Worm (Caenorhabditis elegans) whole organism, L4 larva: Measurements from ENCODE around the gene C16A3.6.

ENCODE experiments used
- D1046.2 ChIP-seq: fragments of 200-800 bp; sonication (Bioruptor generic); IDR thresholded peaks from 2 replicates; pipeline ENCODE4 v1.3.6; 2022; ENCODE audit warnings: missing genetic modification characterization, missing compliant biosample characterization
- F10B5.3 ChIP-seq: sonication (generic microtip); optimal IDR thresholded peaks from 2 replicates; lab custom pipeline; 2016; ENCODE audit warnings: mild to moderate bottlenecking, missing genetic modification characterization, missing compliant biosample characterization
- F26F4.8 ChIP-seq: fragments of 200-800 bp; sonication (Bioruptor generic); conservative IDR thresholded peaks from 2 replicates; pipeline ENCODE4 v1.3.6; 2022; ENCODE audit warnings: missing genetic modification characterization, missing compliant biosample characterization
- F49E8.2 ChIP-seq: sonication (generic microtip); optimal IDR thresholded peaks from 2 replicates; lab custom pipeline; 2016; ENCODE audit warnings: missing compliant biosample characterization, mild to moderate bottlenecking, missing genetic modification characterization, borderline replicate concordance
- R02D3.7 ChIP-seq: fragments of 150-350 bp; sonication (generic microtip); optimal IDR thresholded peaks from 3 replicates; lab custom pipeline; 2014; ENCODE audit warnings: missing biosample characterization, missing genetic modification characterization
- T20F7.1 ChIP-seq: fragments of 200-800 bp; sonication (Bioruptor generic); optimal IDR thresholded peaks from 2 replicates; lab custom pipeline; 2018; ENCODE audit warnings: mild to moderate bottlenecking, missing genetic modification characterization, missing compliant biosample characterization
- Y105C5A.15 ChIP-seq: fragments of 200-800 bp; sonication (Bioruptor generic); IDR thresholded peaks from 2 replicates; pipeline ENCODE4 v1.3.6; 2022; ENCODE audit warnings: missing genetic modification characterization, missing compliant biosample characterization
- Y48G9A.11 ChIP-seq: fragments of 200-800 bp; sonication (Bioruptor generic); IDR thresholded peaks from 2 replicates; pipeline ENCODE4 v1.3.6; 2022; ENCODE audit warnings: missing genetic modification reagents, missing genetic modification characterization, missing compliant biosample characterization
- Y5F2A.4 ChIP-seq: fragments of 200-800 bp; sonication (Bioruptor generic); optimal IDR thresholded peaks from 2 replicates; lab custom pipeline; 2018; ENCODE audit warnings: mild to moderate bottlenecking, missing genetic modification characterization, missing compliant biosample characterization
- aly-2 ChIP-seq: sonication (generic microtip); optimal IDR thresholded peaks from 2 replicates; lab custom pipeline; 2018; ENCODE audit warnings: missing biosample characterization, missing genetic modification characterization
- arid-1 ChIP-seq: fragments of 200-800 bp; sonication (Bioruptor generic); conservative IDR thresholded peaks from 2 replicates; pipeline ENCODE4 v1.3.6; 2022; ENCODE audit warnings: missing genetic modification reagents, missing genetic modification characterization, missing compliant biosample characterization
- ceh-28 ChIP-seq: fragments of 150-350 bp; optimal IDR thresholded peaks from 2 replicates; lab custom pipeline; 2014; ENCODE audit warnings: missing biosample characterization, missing genetic modification reagents, missing genetic modification characterization
- ceh-32 ChIP-seq: sonication (generic microtip); optimal IDR thresholded peaks from 2 replicates; lab custom pipeline; 2016; ENCODE audit warnings: mild to moderate bottlenecking, missing genetic modification characterization, missing compliant biosample characterization; ENCODE audit not compliant: poor library complexity
- cey-2 ChIP-seq: sonication (generic microtip); optimal IDR thresholded peaks from 3 replicates; lab custom pipeline; 2017; ENCODE audit warnings: missing genetic modification characterization, mild to moderate bottlenecking, missing compliant biosample characterization, antibody characterized with exemption, borderline replicate concordance; ENCODE audit not compliant: insufficient read depth
- ctbp-1 ChIP-seq: fragments of 200-800 bp; sonication (Bioruptor generic); IDR thresholded peaks from 2 replicates; pipeline ENCODE4 v1.3.6; 2022; ENCODE audit warnings: missing genetic modification reagents, missing genetic modification characterization, missing compliant biosample characterization
- daf-12 ChIP-seq: fragments of 150-350 bp; optimal IDR thresholded peaks from 2 replicates; lab custom pipeline; 2014; ENCODE audit warnings: missing biosample characterization, missing genetic modification reagents, missing genetic modification characterization
- daf-19 ChIP-seq: fragments of 200-800 bp; sonication (Bioruptor generic); conservative IDR thresholded peaks from 2 replicates; pipeline ENCODE4 v1.3.6; 2022; ENCODE audit warnings: missing genetic modification characterization, missing compliant biosample characterization
- dmd-8 ChIP-seq: fragments of 200-800 bp; sonication (Bioruptor generic); IDR thresholded peaks from 2 replicates; pipeline ENCODE4 v1.3.6; 2022; ENCODE audit warnings: missing genetic modification characterization, missing compliant biosample characterization
- dve-1 ChIP-seq: sonication (generic microtip); optimal IDR thresholded peaks from 2 replicates; lab custom pipeline; 2017; ENCODE audit warnings: antibody characterized with exemption, mild to moderate bottlenecking, missing genetic modification characterization, missing compliant biosample characterization; ENCODE audit not compliant: insufficient read depth
- egl-27 ChIP-seq: sonication (generic microtip); optimal IDR thresholded peaks from 3 replicates; lab custom pipeline; 2017; ENCODE audit warnings: missing biosample characterization, missing genetic modification reagents, missing genetic modification characterization
- egl-43 ChIP-seq: fragments of 200-800 bp; sonication (Bioruptor generic); IDR thresholded peaks from 2 replicates; pipeline ENCODE4 v1.3.6; 2022; ENCODE audit warnings: missing genetic modification reagents, missing genetic modification characterization, missing compliant biosample characterization
- fos-1 ChIP-seq: fragments of 150-350 bp; optimal IDR thresholded peaks from 2 replicates; lab custom pipeline; 2014; ENCODE audit warnings: missing biosample characterization, missing genetic modification characterization
- hif-1 ChIP-seq, 2 experiments: sonication (generic microtip); optimal IDR thresholded peaks; 2 replicates each; lab custom pipeline; 2016 to 2017; ENCODE audit warnings: missing compliant biosample characterization in 2 of 2, missing genetic modification characterization in 2 of 2, missing genetic modification reagents in 2 of 2, missing genotype in 2 of 2, mild to moderate bottlenecking in 1 of 2
- hlh-11 ChIP-seq: fragments of 200-800 bp; sonication (Bioruptor generic); optimal IDR thresholded peaks from 2 replicates; lab custom pipeline; 2018; ENCODE audit warnings: mild to moderate bottlenecking, missing genetic modification characterization, missing compliant biosample characterization
- hlh-30 ChIP-seq: sonication (generic microtip); optimal IDR thresholded peaks from 2 replicates; lab custom pipeline; 2017; ENCODE audit warnings: antibody characterized with exemption, mild to moderate bottlenecking, missing genetic modification characterization, missing compliant biosample characterization; ENCODE audit not compliant: insufficient read depth
- hmg-1.1 ChIP-seq: fragments of 200-800 bp; sonication (Bioruptor generic); IDR thresholded peaks from 2 replicates; pipeline ENCODE4 v1.3.6; 2022; ENCODE audit warnings: missing genetic modification reagents, missing genetic modification characterization, missing compliant biosample characterization
- jun-1 ChIP-seq: fragments of 150-350 bp; optimal IDR thresholded peaks from 2 replicates; lab custom pipeline; 2014; ENCODE audit warnings: missing biosample characterization, missing genetic modification reagents, missing genetic modification characterization
- lin-38 ChIP-seq: fragments of 200-800 bp; sonication (Bioruptor generic); IDR thresholded peaks from 2 replicates; pipeline ENCODE4 v1.3.6; 2022; ENCODE audit warnings: missing genetic modification reagents, missing genetic modification characterization, missing compliant biosample characterization
- madf-9 ChIP-seq: fragments of 200-800 bp; sonication (Bioruptor generic); conservative IDR thresholded peaks from 2 replicates; pipeline ENCODE4 v1.3.6; 2022; ENCODE audit warnings: missing genetic modification reagents, missing genetic modification characterization, missing compliant biosample characterization
- mep-1 ChIP-seq: fragments of 150-350 bp; sonication (generic microtip); optimal IDR thresholded peaks from 3 replicates; lab custom pipeline; 2014; ENCODE audit warnings: missing biosample characterization, missing genetic modification characterization
- mes-2 ChIP-seq: sonication (generic microtip); optimal IDR thresholded peaks from 2 replicates; lab custom pipeline; 2016; ENCODE audit warnings: missing genotype, mild to moderate bottlenecking, missing genetic modification characterization, missing compliant biosample characterization; ENCODE audit not compliant: poor library complexity, severe bottlenecking
- mxl-2 ChIP-seq: fragments of 200-800 bp; sonication (Bioruptor generic); conservative IDR thresholded peaks from 2 replicates; pipeline ENCODE4 v1.3.6; 2022; ENCODE audit warnings: missing genetic modification reagents, missing genetic modification characterization, missing compliant biosample characterization
- mxl-3 ChIP-seq: fragments of 200-800 bp; sonication (Bioruptor generic); optimal IDR thresholded peaks from 2 replicates; lab custom pipeline; 2018; ENCODE audit warnings: mild to moderate bottlenecking, missing genetic modification characterization, missing compliant biosample characterization
- nhr-10 ChIP-seq: fragments of 150-350 bp; optimal IDR thresholded peaks from 2 replicates; lab custom pipeline; 2014; ENCODE audit warnings: missing biosample characterization, missing genetic modification characterization
- nhr-102 ChIP-seq: sonication (generic microtip); optimal IDR thresholded peaks from 2 replicates; lab custom pipeline; 2016; ENCODE audit warnings: mild to moderate bottlenecking, missing genetic modification characterization, moderate library complexity, missing compliant biosample characterization
- nhr-111 ChIP-seq: fragments of 200-800 bp; sonication (Bioruptor generic); optimal IDR thresholded peaks from 2 replicates; lab custom pipeline; 2018; ENCODE audit warnings: mild to moderate bottlenecking, missing genetic modification characterization, missing compliant biosample characterization
- nhr-237 ChIP-seq: sonication (generic microtip); optimal IDR thresholded peaks from 2 replicates; lab custom pipeline; 2017; ENCODE audit warnings: missing biosample characterization, missing genetic modification characterization
- nhr-28 ChIP-seq: fragments of 150-350 bp; optimal IDR thresholded peaks from 2 replicates; lab custom pipeline; 2014; ENCODE audit warnings: missing biosample characterization, missing genetic modification characterization
- nhr-48 ChIP-seq: sonication (generic microtip); optimal IDR thresholded peaks from 2 replicates; lab custom pipeline; 2016; ENCODE audit warnings: mild to moderate bottlenecking, missing genetic modification characterization, missing compliant biosample characterization
- php-3 ChIP-seq: fragments of 200-800 bp; sonication (Bioruptor generic); IDR thresholded peaks from 2 replicates; pipeline ENCODE4 v1.3.6; 2022; ENCODE audit warnings: missing genetic modification reagents, missing genetic modification characterization, missing compliant biosample characterization
- sdz-12 ChIP-seq: fragments of 200-800 bp; sonication (Bioruptor generic); optimal IDR thresholded peaks from 2 replicates; lab custom pipeline; 2018; ENCODE audit warnings: mild to moderate bottlenecking, missing genetic modification characterization, missing compliant biosample characterization
- set-16 ChIP-seq: fragments of 200-800 bp; sonication (Bioruptor generic); IDR thresholded peaks from 2 replicates; pipeline ENCODE4 v1.3.6; 2022; ENCODE audit warnings: missing genetic modification reagents, missing genetic modification characterization, missing compliant biosample characterization
- snpc-4 ChIP-seq: fragments of 150-350 bp; optimal IDR thresholded peaks from 2 replicates; lab custom pipeline; 2014; ENCODE audit warnings: missing biosample characterization, missing genetic modification characterization
- spr-1 ChIP-seq: sonication (generic microtip); optimal IDR thresholded peaks from 2 replicates; lab custom pipeline; 2016; ENCODE audit warnings: mild to moderate bottlenecking, missing genetic modification characterization, missing compliant biosample characterization
- unc-39 ChIP-seq: sonication (generic microtip); optimal IDR thresholded peaks from 2 replicates; lab custom pipeline; 2017; ENCODE audit warnings: missing biosample characterization, missing genetic modification characterization
- unc-62 ChIP-seq, 3 experiments: fragments of 150-350 bp in 1 of 3; sonication (generic microtip); optimal IDR thresholded peaks in 2 of 3; peaks in 1 of 3; 1 replicate in 1 of 3; 2 replicates in 2 of 3; lab custom pipeline; 2014 to 2017; ENCODE audit warnings: missing biosample characterization in 3 of 3, missing genetic modification characterization in 3 of 3, missing genetic modification reagents in 3 of 3, missing genotype in 1 of 3
- vab-7 ChIP-seq: fragments of 200-800 bp; sonication (Bioruptor generic); IDR thresholded peaks from 2 replicates; pipeline ENCODE4 v1.3.6; 2022; ENCODE audit warnings: missing genetic modification reagents, missing genetic modification characterization, missing compliant biosample characterization
- zag-1 ChIP-seq: fragments of 150-350 bp; optimal IDR thresholded peaks from 2 replicates; lab custom pipeline; 2014; ENCODE audit warnings: missing biosample characterization, missing genetic modification characterization
- zfp-3 ChIP-seq: fragments of 200-800 bp; sonication (Bioruptor generic); conservative IDR thresholded peaks from 2 replicates; pipeline ENCODE4 v1.3.6; 2022; ENCODE audit warnings: missing genetic modification reagents, missing genetic modification characterization, missing compliant biosample characterization
- zip-2 ChIP-seq: fragments of 150-350 bp; optimal IDR thresholded peaks from 2 replicates; lab custom pipeline; 2014; ENCODE audit warnings: missing biosample characterization, missing genetic modification characterization

The C16A3.6 gene

ce11 chrIII:6348578-6348977, 30.4 kb upstream of the C16A3.6 start (continued):
- TF ChIP-seq D1046.2 (GFP tag; lab: Robert Waterston, UW) (no peak), mes-2 (no peak), snpc-4 (no peak), spr-1 (tag; lab: Kevin White, UChicago) (no peak), vab-7 (GFP tag; lab: Robert Waterston, UW) (no peak), ceh-32 (tag; lab: Kevin White, UChicago) (no peak), zfp-3 (GFP tag; lab: Robert Waterston, UW) (no peak), dmd-8 (GFP tag; lab: Robert Waterston, UW) (no peak), hlh-11 (tag; lab: Kevin White, UChicago) (no peak), nhr-28 (tag; lab: Kevin White, UChicago) (no peak), Y105C5A.15 (no peak), Y5F2A.4 (no peak), Y48G9A.11 (no peak), php-3 (GFP tag; lab: Robert Waterston, UW) (no peak), sdz-12 (GFP tag; lab: Kevin White, UChicago) (no peak), mxl-3 (no peak), egl-27 (tag; lab: Kevin White, UChicago) (no peak), egl-43 (GFP tag; lab: Robert Waterston, UW) (peak; percentile 67; the same call in 1 of the 2 replicates), F26F4.8 (GFP tag; lab: Robert Waterston, UW) (no peak), unc-62 (GFP tag; optimal IDR thresholded peaks at IDR 0.05 in 1 of 2; lab: Kevin White, UChicago) (peak in 1 of 2 experiments; percentile 45), unc-62 (tag; optimal IDR thresholded peaks at IDR 0.05; lab: Kevin White, UChicago) (no peak), dve-1 (tag; lab: Kevin White, UChicago) (no peak), hif-1 (tag; optimal IDR thresholded peaks at IDR 0.05; lab: Kevin White, UChicago) (peak in 1 of 2 experiments; percentile 19), mxl-2 (no peak), nhr-48 (tag; lab: Kevin White, UChicago) (peak; percentile 5), cey-2 (tag; lab: Kevin White, UChicago) (no peak), T20F7.1 (GFP tag; lab: Kevin White, UChicago) (no peak), daf-12 (tag; lab: Kevin White, UChicago) (no peak), set-16 (GFP tag; lab: Robert Waterston, UW) (peak; percentile 35; the same call in 1 of the 2 replicates), jun-1 (no peak), arid-1 (no peak), fos-1 (no peak), nhr-237 (tag; lab: Kevin White, UChicago) (no peak), hlh-30 (tag; lab: Kevin White, UChicago) (peak; percentile 77), ctbp-1 (GFP tag; lab: Robert Waterston, UW) (peak; percentile 73), F49E8.2 (no peak), lin-38 (GFP tag; lab: Robert Waterston, UW) (no peak), nhr-10 (tag; lab: Kevin White, UChicago) (no peak), unc-39 (tag; lab: Kevin White, UChicago) (no peak), zag-1 (tag; lab: Kevin White, UChicago) (no peak), nhr-111 (no peak), aly-2 (tag; lab: Kevin White, UChicago) (no peak), mep-1 (tag; lab: Kevin White, UChicago) (peak; percentile 16), ceh-28 (tag; lab: Kevin White, UChicago) (no peak), R02D3.7 (tag; lab: Kevin White, UChicago) (no peak), daf-19 (GFP tag; lab: Robert Waterston, UW) (no peak), F10B5.3 (tag; lab: Kevin White, UChicago) (no peak), madf-9 (GFP tag; lab: Robert Waterston, UW) (no peak), nhr-102 (tag; lab: Kevin White, UChicago) (no peak), zip-2 (no peak), hmg-1.1 (0 out of 2 replicates have a peak, but pooled peaks have one; percentile 16)
